Fruit fly (Drosophila melanogaster): ENCODE measurements around the gene Arfrp1.
A peak's percentile ranks its signal among the peaks of the same experiment; 100 is the strongest.

Gene Arfrp1

dm6 chrX:9060078-9060477, 46.8 kb upstream of the Arfrp1 start (continued):
- peak; percentile 11 to 89 for TF ChIP-seq Hr51 (GFP tag; optimal IDR thresholded peaks at IDR 0.05)
- no peak for TF ChIP-seq Bgb (GFP tag; IDR thresholded peaks at IDR 0.05; ENCODE audit: partially characterized antibody)
- TF ChIP-seq ttk (GFP tag; IDR thresholded peaks at IDR 0.05): peak; percentile 56; the same call in 1 of the 2 replicates
- no peak for TF ChIP-seq psq (GFP tag; optimal IDR thresholded peaks at IDR 0.05)
- peak; percentile 13 for TF ChIP-seq CG4617 (GFP tag; optimal IDR thresholded peaks at IDR 0.05; ENCODE audit: borderline replicate concordance)
- TF ChIP-seq Hr78 (GFP tag; optimal IDR thresholded peaks at IDR 0.05): peak in 1 of 2 experiments; percentile 22
- TF ChIP-seq Fer1 (GFP tag; optimal IDR thresholded peaks at IDR 0.05): no peak
- TF ChIP-seq sc (optimal IDR thresholded peaks at IDR 0.05): no peak
- TF ChIP-seq sc (GFP tag; optimal IDR thresholded peaks at IDR 0.05): peak; percentile 11
- peak; percentile 74 for TF ChIP-seq Hmr (GFP tag; optimal IDR thresholded peaks at IDR 0.05)
- TF ChIP-seq nau (GFP tag; optimal IDR thresholded peaks at IDR 0.05): no peak
- TF ChIP-seq tap (tag; optimal IDR thresholded peaks at IDR 0.05): peak; percentile 85
- peak; percentile 82 for TF ChIP-seq CoRest (tag; optimal IDR thresholded peaks at IDR 0.05)
- peak; percentile 83 for TF ChIP-seq Ada2b (GFP tag; IDR thresholded peaks at IDR 0.05)
- peak; percentile 55 for TF ChIP-seq CG12942 (GFP tag; optimal IDR thresholded peaks at IDR 0.05)
- TF ChIP-seq CG2712 (tag; optimal IDR thresholded peaks at IDR 0.05): peak; percentile 71
- TF ChIP-seq emc (GFP tag; optimal IDR thresholded peaks at IDR 0.05): no peak
- peak; percentile 48 for TF ChIP-seq trem (tag; optimal IDR thresholded peaks at IDR 0.05)
- TF ChIP-seq CG12104 (GFP tag; optimal IDR thresholded peaks at IDR 0.05): peak; percentile 54
- TF ChIP-seq nmo (GFP tag; optimal IDR thresholded peaks at IDR 0.05): peak; percentile 57
- peak; percentile 81 for TF ChIP-seq HLH3B (GFP tag; IDR thresholded peaks at IDR 0.05)
- peak; percentile 80 for TF ChIP-seq ranshi (GFP tag; IDR thresholded peaks at IDR 0.05)
- no peak for TF ChIP-seq sens-2 (GFP tag; IDR thresholded peaks at IDR 0.05)
- TF ChIP-seq CG7372 (GFP tag; IDR thresholded peaks at IDR 0.05): peak; percentile 33; the same call in 1 of the 2 replicates
- TF ChIP-seq onecut (GFP tag; IDR thresholded peaks at IDR 0.05): peak; percentile 51
- TF ChIP-seq esg (GFP tag; conservative IDR thresholded peaks at IDR 0.05): peak; percentile 54
- peak; percentile 76 for TF ChIP-seq CrebB (tag; optimal IDR thresholded peaks at IDR 0.05)
- peak; percentile 46; the same call in 1 of the 2 replicates for TF ChIP-seq Nf-YA (GFP tag; IDR thresholded peaks at IDR 0.05)
- TF ChIP-seq z (GFP tag; IDR thresholded peaks at IDR 0.05): no peak
- peak; percentile 71; the same call in 2 of the 3 replicates for TF ChIP-seq so (GFP tag; IDR thresholded peaks at IDR 0.05)
- peak; percentile 39; the same call in 1 of the 2 replicates for TF ChIP-seq dimm (GFP tag; IDR thresholded peaks at IDR 0.05)
- peak; percentile 14 for TF ChIP-seq lbe (GFP tag; optimal IDR thresholded peaks at IDR 0.05)
- TF ChIP-seq CG14710 (tag; optimal IDR thresholded peaks at IDR 0.05): peak; percentile 43
- TF ChIP-seq Max (GFP tag; optimal IDR thresholded peaks at IDR 0.05): peak; percentile 20
- no peak for TF ChIP-seq Dad (GFP tag; optimal IDR thresholded peaks at IDR 0.05)
- TF ChIP-seq Gsc (GFP tag; IDR thresholded peaks at IDR 0.05): no peak
- TF ChIP-seq pita (GFP tag; optimal IDR thresholded peaks at IDR 0.05): no peak
- TF ChIP-seq Hsf (GFP tag; optimal IDR thresholded peaks at IDR 0.05): peak; percentile 55
- peak; percentile 64 for TF ChIP-seq CG6854 (GFP tag; optimal IDR thresholded peaks at IDR 0.05)
- peak; percentile 80 for TF ChIP-seq fd96Cb (tag; optimal IDR thresholded peaks at IDR 0.05)
- peak; percentile 23; the same call in 1 of the 3 replicates for TF ChIP-seq sr (GFP tag; IDR thresholded peaks at IDR 0.05)
- TF ChIP-seq zfh1 (GFP tag; IDR thresholded peaks at IDR 0.05): peak; percentile 58; the same call in 1 of the 3 replicates
- TF ChIP-seq kah (GFP tag; optimal IDR thresholded peaks at IDR 0.05): peak; percentile 61
- peak; percentile 26 for TF ChIP-seq CG12155 (GFP tag; optimal IDR thresholded peaks at IDR 0.05)
- peak; percentile 46; the same call in 1 of the 2 replicates for TF ChIP-seq wdn (GFP tag; IDR thresholded peaks at IDR 0.05)
- TF ChIP-seq ac (GFP tag; optimal IDR thresholded peaks at IDR 0.05): no peak
- peak; percentile 11 for TF ChIP-seq Spps (tag; optimal IDR thresholded peaks at IDR 0.05)
- no peak for TF ChIP-seq CG17612 (GFP tag; IDR thresholded peaks at IDR 0.05)
- peak; percentile 67 for TF ChIP-seq CG10147 (GFP tag; optimal IDR thresholded peaks at IDR 0.05)
- no peak for TF ChIP-seq Sry-β (GFP tag; optimal IDR thresholded peaks at IDR 0.05)
- TF ChIP-seq fd102C (GFP tag; optimal IDR thresholded peaks at IDR 0.05): no peak

All from whole organism, embryonic.